Worm (Caenorhabditis elegans) whole organism, mixed stage, embryonic: ENCODE measurements around the gene C34C6.9.

ENCODE experiments used
- blmp-1 ChIP-seq: fragments of 150-350 bp; optimal IDR thresholded peaks from 2 replicates; lab custom pipeline; 2014; ENCODE audit warnings: missing biosample characterization, missing genetic modification characterization
- elt-3 ChIP-seq: fragments of 150-350 bp; optimal IDR thresholded peaks from 2 replicates; lab custom pipeline; 2014; ENCODE audit warnings: missing biosample characterization, missing genetic modification characterization
- hlh-1 ChIP-seq: fragments of 150-350 bp; optimal IDR thresholded peaks from 2 replicates; lab custom pipeline; 2014; ENCODE audit warnings: missing biosample characterization, missing genetic modification reagents, missing genetic modification characterization
- lsy-2 ChIP-seq: fragments of 150-350 bp; optimal IDR thresholded peaks from 2 replicates; lab custom pipeline; 2014; ENCODE audit warnings: missing biosample characterization, missing genetic modification characterization
- mep-1 ChIP-seq: fragments of 150-350 bp; optimal IDR thresholded peaks from 2 replicates; lab custom pipeline; 2017; ENCODE audit warnings: missing biosample characterization, missing genetic modification reagents, missing genetic modification characterization, inconsistent platforms
- nhr-237 ChIP-seq: fragments of 150-350 bp; optimal IDR thresholded peaks from 2 replicates; lab custom pipeline; 2014; ENCODE audit warnings: missing biosample characterization, missing genetic modification characterization
- snpc-4 ChIP-seq: fragments of 150-350 bp; optimal IDR thresholded peaks from 2 replicates; lab custom pipeline; 2014; ENCODE audit warnings: missing biosample characterization, missing genetic modification characterization
- sptf-1 ChIP-seq: sonication (generic microtip); optimal IDR thresholded peaks from 2 replicates; lab custom pipeline; 2017; ENCODE audit warnings: mild to moderate bottlenecking, missing genetic modification characterization, moderate library complexity, missing compliant biosample characterization
- unc-120 ChIP-seq: sonication (generic microtip); optimal IDR thresholded peaks from 2 replicates; lab custom pipeline; 2017; ENCODE audit warnings: missing genetic modification characterization, missing compliant biosample characterization; ENCODE audit not compliant: poor library complexity, severe bottlenecking
- unc-39 ChIP-seq: fragments of 150-350 bp; optimal IDR thresholded peaks from 2 replicates; lab custom pipeline; 2014; ENCODE audit warnings: missing biosample characterization, missing genetic modification characterization

- TF ChIP-seq nhr-237 (tag; lab: Kevin White, UChicago) (no peak), unc-39 (no peak), snpc-4 (tag; lab: Kevin White, UChicago) (no peak), elt-3 (tag; lab: Kevin White, UChicago) (no peak), hlh-1 (no peak), unc-120 (tag; lab: Kevin White, UChicago) (no peak), mep-1 (tag; lab: Kevin White, UChicago) (no peak), sptf-1 (tag; lab: Kevin White, UChicago) (no peak), lsy-2 (tag; lab: Kevin White, UChicago) (peak; percentile 73), blmp-1 (tag; lab: Kevin White, UChicago) (no peak)
These were observed 15.3 kb downstream of the C34C6.9 start for ce11 chrII:8701059-8701458.
